Worm (Caenorhabditis elegans) whole organism, midembryonic: ENCODE results near the gene eor-2.

Experiments
- T22C8.4 ChIP-seq: fragments of 200-800 bp; sonication (Bioruptor generic); IDR thresholded peaks from 2 replicates; pipeline ENCODE4 v1.3.6; 2022; ENCODE audit warnings: missing genetic modification characterization, missing compliant biosample characterization
- cog-1 ChIP-seq: sonication (generic microtip); optimal IDR thresholded peaks from 2 replicates; lab custom pipeline; 2016; ENCODE audit warnings: missing genetic modification characterization, missing compliant biosample characterization
- flt-1 ChIP-seq: fragments of 200-800 bp; sonication (Bioruptor generic); IDR thresholded peaks from 2 replicates; pipeline ENCODE4 v1.3.6; 2022; ENCODE audit warnings: missing genetic modification characterization, missing compliant biosample characterization
- klf-2 ChIP-seq: fragments of 200-800 bp; sonication (Bioruptor generic); conservative IDR thresholded peaks from 2 replicates; pipeline ENCODE4 v1.3.6; 2022; ENCODE audit warnings: missing genetic modification reagents, missing genetic modification characterization, missing compliant biosample characterization
- med-1 ChIP-seq: sonication (generic microtip); optimal IDR thresholded peaks from 2 replicates; lab custom pipeline; 2017; ENCODE audit warnings: missing genetic modification characterization, mild to moderate bottlenecking, missing compliant biosample characterization, antibody characterized with exemption, missing genetic modification reagents; ENCODE audit not compliant: insufficient read depth
- ref-1 ChIP-seq: fragments of 200-800 bp; sonication (Bioruptor generic); conservative IDR thresholded peaks from 2 replicates; pipeline ENCODE4 v1.3.6; 2022; ENCODE audit warnings: missing genetic modification reagents, missing genetic modification characterization, missing compliant biosample characterization
- tab-1 ChIP-seq: fragments of 200-800 bp; sonication (Bioruptor generic); IDR thresholded peaks from 2 replicates; pipeline ENCODE4 v1.3.6; 2022; ENCODE audit warnings: missing genetic modification characterization, missing compliant biosample characterization
- ztf-23 ChIP-seq: fragments of 200-800 bp; sonication (Bioruptor generic); IDR thresholded peaks from 2 replicates; pipeline ENCODE4 v1.3.6; 2022; ENCODE audit warnings: missing genetic modification reagents, missing genetic modification characterization, missing compliant biosample characterization
- ztf-29 ChIP-seq: fragments of 200-800 bp; sonication (Bioruptor generic); IDR thresholded peaks from 2 replicates; pipeline ENCODE4 v1.3.6; 2022; ENCODE audit warnings: missing genetic modification reagents, missing genetic modification characterization, missing compliant biosample characterization

Gene eor-2

ce11 chrX:14657445-14657844 is 54.6 kb downstream of the eor-2 start:
- TF ChIP-seq med-1 (GFP tag; lab: Kevin White, UChicago) = no peak
- TF ChIP-seq ztf-29 = no peak
- no peak for TF ChIP-seq cog-1 (tag; lab: Kevin White, UChicago)
- no peak for TF ChIP-seq T22C8.4
- no peak for TF ChIP-seq flt-1 (GFP tag; lab: Robert Waterston, UW)
- TF ChIP-seq tab-1 (GFP tag; lab: Robert Waterston, UW) = no peak
- no peak for TF ChIP-seq klf-2 (GFP tag; lab: Robert Waterston, UW)
- no peak for TF ChIP-seq ref-1 (GFP tag; lab: Robert Waterston, UW)
- no peak for TF ChIP-seq ztf-23
